Worm (Caenorhabditis elegans) whole organism, midembryonic: ENCODE results near the gene C09B8.8.

Source experiments
- T22C8.4 ChIP-seq: fragments of 200-800 bp; sonication (Bioruptor generic); IDR thresholded peaks from 2 replicates; pipeline ENCODE4 v1.3.6; 2022; ENCODE audit warnings: missing genetic modification characterization, missing compliant biosample characterization
- cog-1 ChIP-seq: sonication (generic microtip); optimal IDR thresholded peaks from 2 replicates; lab custom pipeline; 2016; ENCODE audit warnings: missing genetic modification characterization, missing compliant biosample characterization
- flt-1 ChIP-seq: fragments of 200-800 bp; sonication (Bioruptor generic); IDR thresholded peaks from 2 replicates; pipeline ENCODE4 v1.3.6; 2022; ENCODE audit warnings: missing genetic modification characterization, missing compliant biosample characterization
- klf-2 ChIP-seq: fragments of 200-800 bp; sonication (Bioruptor generic); conservative IDR thresholded peaks from 2 replicates; pipeline ENCODE4 v1.3.6; 2022; ENCODE audit warnings: missing genetic modification reagents, missing genetic modification characterization, missing compliant biosample characterization
- med-1 ChIP-seq: sonication (generic microtip); optimal IDR thresholded peaks from 2 replicates; lab custom pipeline; 2017; ENCODE audit warnings: missing genetic modification characterization, mild to moderate bottlenecking, missing compliant biosample characterization, antibody characterized with exemption, missing genetic modification reagents; ENCODE audit not compliant: insufficient read depth
- ref-1 ChIP-seq: fragments of 200-800 bp; sonication (Bioruptor generic); conservative IDR thresholded peaks from 2 replicates; pipeline ENCODE4 v1.3.6; 2022; ENCODE audit warnings: missing genetic modification reagents, missing genetic modification characterization, missing compliant biosample characterization
- tab-1 ChIP-seq: fragments of 200-800 bp; sonication (Bioruptor generic); IDR thresholded peaks from 2 replicates; pipeline ENCODE4 v1.3.6; 2022; ENCODE audit warnings: missing genetic modification characterization, missing compliant biosample characterization
- ztf-23 ChIP-seq: fragments of 200-800 bp; sonication (Bioruptor generic); IDR thresholded peaks from 2 replicates; pipeline ENCODE4 v1.3.6; 2022; ENCODE audit warnings: missing genetic modification reagents, missing genetic modification characterization, missing compliant biosample characterization
- ztf-29 ChIP-seq: fragments of 200-800 bp; sonication (Bioruptor generic); IDR thresholded peaks from 2 replicates; pipeline ENCODE4 v1.3.6; 2022; ENCODE audit warnings: missing genetic modification reagents, missing genetic modification characterization, missing compliant biosample characterization

The C09B8.8 gene

DNA sequence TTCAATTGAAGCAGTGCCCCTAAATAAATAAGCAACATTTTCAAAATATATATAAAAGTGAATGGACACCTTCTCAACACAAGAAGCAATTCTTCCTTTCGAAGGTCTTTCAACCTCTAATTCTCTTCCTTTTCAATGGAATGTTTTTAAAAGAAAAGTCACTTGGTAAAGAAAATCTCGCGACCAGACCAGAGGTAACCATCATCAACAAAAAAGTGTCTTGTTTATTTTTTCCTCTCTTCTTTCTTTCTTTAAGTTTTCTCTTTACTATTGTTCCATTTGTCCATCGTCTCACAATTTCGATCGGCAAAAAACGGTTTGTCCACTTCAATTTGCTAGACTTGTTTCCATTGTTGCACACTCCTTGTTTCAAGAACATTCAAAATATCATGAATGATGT lies at the start of gene C09B8.8:
TSS of gene C09B8.8 (plus strand) at position 397 of the 400 bp plus-strand sequence.
- no peak for TF ChIP-seq tab-1 (GFP tag; lab: Robert Waterston, UW)
- no peak for TF ChIP-seq ref-1 (GFP tag; lab: Robert Waterston, UW)
- TF ChIP-seq klf-2 = no peak
- no peak for TF ChIP-seq ztf-23
- no peak for TF ChIP-seq ztf-29 (GFP tag; lab: Robert Waterston, UW)
- no peak for TF ChIP-seq T22C8.4
- no peak for TF ChIP-seq med-1

DNA sequence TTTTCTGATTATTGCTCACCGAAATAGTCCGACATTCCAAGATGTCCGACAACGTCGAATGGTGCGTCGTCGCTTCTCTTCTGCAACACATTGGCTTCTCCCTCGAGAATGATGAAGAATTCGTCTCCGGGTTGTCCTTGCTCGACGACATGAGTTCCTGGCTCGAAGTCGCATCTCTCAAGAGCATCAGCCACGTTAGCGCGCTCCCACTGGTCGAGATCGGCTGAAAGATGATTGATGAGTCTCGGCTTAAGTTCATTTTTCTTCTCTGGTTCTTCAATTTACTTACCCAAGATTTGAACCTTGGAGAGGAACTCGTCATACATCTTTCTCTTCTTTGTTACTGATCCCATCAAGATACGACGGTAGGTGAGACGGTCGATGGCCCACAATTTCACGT lies 43.1 kb upstream of the C09B8.8 start:
- TF ChIP-seq ztf-29 (GFP tag; lab: Robert Waterston, UW) (no peak), ref-1 (GFP tag; lab: Robert Waterston, UW) (no peak), med-1 (no peak), flt-1 (GFP tag; lab: Robert Waterston, UW) (no peak)

DNA sequence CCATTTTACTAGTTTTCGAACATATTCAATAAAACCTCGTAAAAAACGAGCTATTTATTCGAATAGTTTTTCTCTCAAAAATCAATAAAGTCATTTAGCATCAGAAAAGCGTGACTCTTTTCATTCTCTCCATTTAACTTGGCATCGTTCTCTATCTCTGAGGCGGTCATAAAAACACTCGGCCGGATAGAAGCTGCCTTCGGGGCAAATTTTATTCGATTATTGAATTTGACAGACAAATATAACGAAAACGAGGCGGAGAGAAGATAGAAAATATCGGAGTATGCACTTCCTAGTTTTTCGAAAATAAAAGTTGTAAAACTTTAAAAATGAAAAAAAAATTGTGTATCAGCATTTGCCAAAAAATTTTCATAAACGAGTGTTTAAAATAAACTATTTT lies 40.1 kb upstream of the C09B8.8 start:
- TF ChIP-seq tab-1 (GFP tag; lab: Robert Waterston, UW) (no peak), flt-1 (GFP tag; lab: Robert Waterston, UW) (no peak), klf-2 (no peak), T22C8.4 (no peak), ref-1 (GFP tag; lab: Robert Waterston, UW) (no peak), cog-1 (tag; lab: Kevin White, UChicago) (no peak), ztf-29 (GFP tag; lab: Robert Waterston, UW) (no peak), ztf-23 (no peak), med-1 (no peak)

DNA sequence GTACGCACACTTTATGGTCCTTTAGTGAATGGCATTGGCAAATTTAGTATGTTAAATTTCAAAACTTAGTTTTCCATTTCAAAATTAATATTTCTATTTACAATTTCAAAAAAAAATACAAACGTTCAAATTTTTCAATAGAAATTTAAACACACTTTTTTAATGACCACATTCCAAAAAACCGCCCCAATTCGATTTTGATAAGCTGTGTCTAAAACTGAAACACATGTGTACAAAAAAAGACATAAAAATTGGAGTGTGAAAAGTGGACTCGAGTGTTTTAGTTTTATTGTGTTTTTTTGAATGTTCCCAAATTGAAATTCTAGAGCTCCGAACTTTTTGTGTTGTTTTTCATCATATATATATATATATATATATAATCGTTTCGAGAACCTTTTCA lies 39.6 kb upstream of the C09B8.8 start:
- TF ChIP-seq ztf-29 (GFP tag; lab: Robert Waterston, UW) (no peak), ztf-23 (no peak), T22C8.4 (no peak), klf-2 (no peak)

DNA sequence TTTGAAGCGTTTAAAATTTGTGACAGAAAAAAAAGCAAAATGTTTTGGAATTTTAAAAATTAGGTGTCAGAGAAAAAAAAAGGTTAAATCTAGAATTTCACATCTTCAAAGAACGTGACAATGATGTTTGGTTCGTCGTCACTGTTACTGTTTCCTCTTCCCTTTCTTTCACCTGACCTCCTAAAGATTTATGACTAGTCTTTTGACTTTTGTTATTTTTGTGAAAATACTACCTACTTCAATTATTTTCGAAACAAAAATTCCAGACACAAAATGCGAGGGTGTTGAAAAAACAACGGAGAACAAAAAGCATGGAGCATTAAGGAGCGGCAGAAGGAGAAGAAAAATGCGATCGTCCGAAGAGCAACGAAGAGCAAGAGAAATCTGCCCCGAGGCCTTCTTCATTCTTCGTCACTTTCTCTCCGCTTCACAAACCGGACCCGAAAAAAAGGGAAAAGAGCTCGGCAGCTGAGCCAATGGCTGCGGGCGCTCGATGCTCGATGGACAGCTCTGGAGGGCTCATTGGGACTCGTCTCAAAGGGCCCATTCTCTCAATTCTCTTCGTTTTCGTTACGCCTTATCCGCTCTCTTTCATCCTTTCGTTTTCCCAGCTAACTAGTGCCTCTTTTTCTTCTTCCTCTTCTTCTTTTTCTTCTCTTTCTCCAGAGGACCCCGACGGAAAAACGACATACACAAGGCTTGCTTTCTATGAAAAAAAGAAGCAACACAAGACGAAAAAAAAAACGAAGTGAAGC lies 38.9 kb upstream of the C09B8.8 start:
- TF ChIP-seq T22C8.4 (no peak), flt-1 (GFP tag; lab: Robert Waterston, UW) (no peak), cog-1 (tag; lab: Kevin White, UChicago) (no peak), med-1 (no peak), ref-1 (GFP tag; lab: Robert Waterston, UW) (no peak), ztf-23 (no peak), klf-2 (no peak), tab-1 (GFP tag; lab: Robert Waterston, UW) (no peak), ztf-29 (GFP tag; lab: Robert Waterston, UW) (no peak)

DNA sequence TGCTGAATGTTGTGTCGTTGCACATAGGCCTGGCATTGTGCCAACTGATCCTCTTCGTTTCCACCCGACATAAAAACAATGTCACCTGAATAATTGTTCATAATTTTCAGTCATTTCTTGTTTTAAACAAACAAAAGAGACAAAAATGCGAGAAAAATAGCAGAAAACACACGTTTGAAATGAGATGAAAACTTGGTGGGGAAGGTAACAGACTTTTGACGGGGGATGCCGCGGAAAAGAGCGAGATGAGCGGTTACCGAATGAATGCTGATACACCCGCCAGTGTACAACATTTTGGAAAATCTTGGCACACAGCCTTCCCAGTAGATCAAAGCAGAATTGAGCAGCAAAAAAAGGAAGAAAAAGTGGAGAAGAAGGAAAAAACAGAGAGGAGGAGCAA lies 37.5 kb upstream of the C09B8.8 start, which contains the start of gene kin-2:
TSS of gene kin-2 (minus strand) at position 101 of the 400 bp plus-strand sequence.
- TF ChIP-seq T22C8.4 (no peak), ztf-29 (GFP tag; lab: Robert Waterston, UW) (no peak), ref-1 (GFP tag; lab: Robert Waterston, UW) (no peak), ztf-23 (no peak), tab-1 (GFP tag; lab: Robert Waterston, UW) (no peak), cog-1 (tag; lab: Kevin White, UChicago) (no peak), med-1 (no peak), flt-1 (GFP tag; lab: Robert Waterston, UW) (no peak), klf-2 (no peak)

DNA sequence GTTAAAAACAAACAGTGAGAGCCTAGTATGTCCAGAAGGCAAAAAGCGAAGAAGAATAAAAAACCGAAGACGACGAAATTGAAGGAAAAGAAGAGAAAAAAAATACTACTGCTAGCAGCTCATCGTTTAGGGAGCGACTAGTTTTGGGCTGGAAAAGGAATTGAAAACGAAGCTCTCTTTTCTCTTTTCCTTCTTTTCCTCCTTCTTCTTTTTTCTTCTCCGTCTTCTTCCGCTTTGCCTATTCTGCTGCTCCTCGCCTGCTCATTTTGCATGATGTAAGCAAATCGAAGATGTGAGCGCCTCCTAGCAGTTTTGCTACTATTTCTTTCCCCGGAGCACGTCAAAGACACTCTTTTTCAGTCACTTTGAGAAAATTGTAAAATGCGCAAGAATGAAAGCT lies 33.6 kb upstream of the C09B8.8 start:
- no peak for TF ChIP-seq T22C8.4
- TF ChIP-seq ztf-23 = no peak
- TF ChIP-seq med-1 = no peak
- TF ChIP-seq cog-1 (tag; lab: Kevin White, UChicago) = no peak
- TF ChIP-seq klf-2 = no peak
- no peak for TF ChIP-seq ztf-29 (GFP tag; lab: Robert Waterston, UW)
- TF ChIP-seq flt-1 (GFP tag; lab: Robert Waterston, UW) = no peak
- no peak for TF ChIP-seq tab-1 (GFP tag; lab: Robert Waterston, UW)
- no peak for TF ChIP-seq ref-1 (GFP tag; lab: Robert Waterston, UW)

DNA sequence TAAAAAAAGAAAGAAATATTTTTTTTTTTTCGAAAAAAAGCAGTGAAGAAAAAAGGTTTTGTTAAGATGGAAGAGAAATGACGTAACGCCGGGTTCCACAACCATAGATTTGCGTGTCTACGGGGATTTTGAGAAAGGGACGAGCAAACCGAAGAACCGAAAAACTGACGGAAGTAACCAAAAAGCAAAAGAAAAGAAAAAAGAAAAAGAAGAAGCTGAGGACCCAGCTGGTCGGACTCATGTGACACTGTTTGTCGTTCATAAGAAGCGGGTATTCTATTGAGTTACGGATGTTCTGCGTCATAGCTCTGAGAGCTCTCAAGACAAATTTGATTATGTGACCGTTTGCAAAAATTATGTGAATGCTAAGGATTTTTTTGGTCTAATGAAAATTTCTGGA lies 32.5 kb upstream of the C09B8.8 start:
- TF ChIP-seq T22C8.4 (no peak), klf-2 (no peak), cog-1 (tag; lab: Kevin White, UChicago) (no peak), flt-1 (GFP tag; lab: Robert Waterston, UW) (no peak), tab-1 (GFP tag; lab: Robert Waterston, UW) (no peak), med-1 (no peak), ref-1 (GFP tag; lab: Robert Waterston, UW) (no peak), ztf-29 (GFP tag; lab: Robert Waterston, UW) (no peak)

DNA sequence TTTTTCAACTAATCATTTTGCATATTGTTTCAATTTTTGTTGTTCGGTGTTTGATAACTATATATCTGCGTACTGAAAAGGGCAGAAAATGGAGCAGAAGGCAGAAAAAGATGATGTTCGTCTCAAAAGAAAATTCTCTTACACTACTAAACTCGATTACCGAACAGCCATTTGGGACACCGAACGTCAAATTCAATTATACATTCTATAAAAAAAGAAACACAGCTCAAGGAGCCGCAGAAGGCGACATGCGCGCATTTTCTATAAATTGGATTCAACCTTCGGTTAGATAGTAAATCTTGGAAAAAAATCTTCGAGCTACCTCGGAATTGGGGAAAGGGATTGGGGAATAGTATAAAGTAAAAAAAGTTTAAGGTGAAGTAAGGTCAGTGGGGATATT lies 32.0 kb upstream of the C09B8.8 start:
- TF ChIP-seq klf-2 = no peak
- no peak for TF ChIP-seq tab-1 (GFP tag; lab: Robert Waterston, UW)
- no peak for TF ChIP-seq ztf-23
- no peak for TF ChIP-seq flt-1 (GFP tag; lab: Robert Waterston, UW)
- TF ChIP-seq ref-1 (GFP tag; lab: Robert Waterston, UW) = no peak
- TF ChIP-seq ztf-29 (GFP tag; lab: Robert Waterston, UW) = no peak
- no peak for TF ChIP-seq cog-1 (tag; lab: Kevin White, UChicago)
- no peak for TF ChIP-seq med-1
- TF ChIP-seq T22C8.4 = no peak

DNA sequence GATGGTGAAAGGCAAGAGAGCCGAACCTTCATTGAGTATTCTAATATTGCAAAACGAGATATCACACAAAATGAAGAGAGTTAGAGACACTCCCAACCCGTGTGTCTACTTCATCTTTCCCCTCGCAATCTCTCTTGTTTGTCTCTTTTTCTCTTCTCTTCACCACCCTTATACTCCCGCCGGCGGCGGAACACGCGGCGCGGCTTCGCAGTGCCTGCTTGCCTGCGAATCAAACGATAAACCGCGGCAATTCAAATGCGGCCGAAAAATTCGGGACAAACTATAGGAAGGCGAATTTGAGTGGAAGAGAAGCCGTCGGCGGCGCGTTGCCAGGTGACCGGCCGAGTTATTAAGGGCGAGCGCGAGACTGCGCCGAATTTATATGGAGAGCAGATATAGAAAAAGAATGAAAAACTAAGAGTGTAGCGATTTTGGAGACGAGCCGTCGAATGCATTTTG lies 30.7 kb upstream of the C09B8.8 start, which contains the start of gene klp-13:
TSS of gene klp-13 (plus strand) at position 409 of the 459 bp plus-strand sequence.
- peak; percentile 62; the same call in 1 of the 2 replicates for TF ChIP-seq ztf-29 (GFP tag; lab: Robert Waterston, UW)
- no peak for TF ChIP-seq klf-2
- TF ChIP-seq cog-1 (tag; lab: Kevin White, UChicago) = peak; percentile 91
- peak; percentile 54; the same call in 1 of the 2 replicates for TF ChIP-seq ztf-23
- TF ChIP-seq ref-1 (GFP tag; lab: Robert Waterston, UW) = 0 out of 2 replicates have a peak, but pooled peaks have one; percentile 9
- peak; percentile 41; the same call in 1 of the 2 replicates for TF ChIP-seq flt-1 (GFP tag; lab: Robert Waterston, UW)
